Fruit fly (Drosophila melanogaster) whole organism, prepupa: Measurements from ENCODE around the gene CG42763.

Experiments
- Blimp-1 ChIP-seq: fragments of 200-800 bp; sonication (Bioruptor generic); optimal IDR thresholded peaks from 3 replicates; lab custom pipeline; 2017; ENCODE audit warnings: missing biosample characterization, missing genetic modification characterization, mild to moderate bottlenecking, moderate library complexity, missing genetic modification reagents
- CG10631 ChIP-seq: fragments of 200-800 bp; sonication (Bioruptor generic); optimal IDR thresholded peaks from 2 replicates; lab custom pipeline; 2016; ENCODE audit warnings: missing biosample characterization, missing genetic modification characterization
- CG10669 ChIP-seq: fragments of 200-800 bp; sonication (Bioruptor generic); optimal IDR thresholded peaks from 3 replicates; lab custom pipeline; 2018; ENCODE audit warnings: missing biosample characterization, mild to moderate bottlenecking, missing genetic modification characterization, moderate library complexity
- CG11294 ChIP-seq: fragments of 200-800 bp; sonication (Bioruptor generic); IDR thresholded peaks from 2 replicates; pipeline ENCODE4 v1.3.6; 2022; ENCODE audit warnings: missing biosample characterization, missing genetic modification characterization
- CG11902 ChIP-seq: fragments of 200-800 bp; sonication (Bioruptor generic); optimal IDR thresholded peaks from 3 replicates; lab custom pipeline; 2016; ENCODE audit warnings: missing biosample characterization, missing genetic modification characterization
- CG16779 ChIP-seq: fragments of 200-800 bp; sonication (Bioruptor generic); optimal IDR thresholded peaks from 3 replicates; lab custom pipeline; 2017; ENCODE audit warnings: missing biosample characterization, mild to moderate bottlenecking, missing genetic modification characterization
- CG3032 ChIP-seq: fragments of 200-800 bp; optimal IDR thresholded peaks from 2 replicates; lab custom pipeline; 2019; ENCODE audit warnings: missing biosample characterization, mild to moderate bottlenecking, missing genetic modification characterization, moderate library complexity
- CG31627 ChIP-seq: fragments of 200-800 bp; sonication (Bioruptor generic); optimal IDR thresholded peaks from 3 replicates; lab custom pipeline; 2016; ENCODE audit warnings: missing biosample characterization, missing genetic modification characterization
- CG32006 ChIP-seq: fragments of 200-800 bp; sonication (Bioruptor generic); optimal IDR thresholded peaks from 3 replicates; lab custom pipeline; 2017; ENCODE audit warnings: missing biosample characterization, mild to moderate bottlenecking, missing genetic modification characterization
- CG3919 ChIP-seq: fragments of 200-800 bp; sonication (Bioruptor generic); optimal IDR thresholded peaks from 3 replicates; lab custom pipeline; 2016; ENCODE audit warnings: missing biosample characterization, missing genetic modification characterization
- CG4318 ChIP-seq: fragments of 200-800 bp; sonication (Bioruptor generic); optimal IDR thresholded peaks from 3 replicates; lab custom pipeline; 2017; ENCODE audit warnings: missing biosample characterization, mild to moderate bottlenecking, missing genetic modification characterization
- CG6276 ChIP-seq: fragments of 200-800 bp; sonication (Bioruptor generic); optimal IDR thresholded peaks from 2 replicates; lab custom pipeline; 2017; ENCODE audit warnings: missing biosample characterization, mild to moderate bottlenecking, missing genetic modification characterization
- CG6792 ChIP-seq: fragments of 200-800 bp; sonication (Bioruptor generic); optimal IDR thresholded peaks from 3 replicates; lab custom pipeline; 2016; ENCODE audit warnings: missing biosample characterization, missing genetic modification characterization
- CG6808 ChIP-seq: fragments of 200-800 bp; sonication (Bioruptor generic); optimal IDR thresholded peaks from 3 replicates; lab custom pipeline; 2017; ENCODE audit warnings: missing biosample characterization, missing genetic modification characterization, mild to moderate bottlenecking, moderate library complexity, missing genetic modification reagents
- CG6854 ChIP-seq: fragments of 200-800 bp; sonication (Bioruptor generic); optimal IDR thresholded peaks from 2 replicates; lab custom pipeline; 2017; ENCODE audit warnings: missing biosample characterization, mild to moderate bottlenecking, missing genetic modification characterization
- CG7368 ChIP-seq: fragments of 200-800 bp; sonication (Bioruptor generic); optimal IDR thresholded peaks from 3 replicates; lab custom pipeline; 2016; ENCODE audit warnings: missing biosample characterization, missing genetic modification characterization
- CG8119 ChIP-seq: fragments of 200-800 bp; sonication (Bioruptor generic); IDR thresholded peaks from 3 replicates; pipeline ENCODE4 v1.3.6; 2022; ENCODE audit warnings: missing biosample characterization, missing genetic modification characterization
- CG8319 ChIP-seq: fragments of 200-800 bp; sonication (Bioruptor generic); optimal IDR thresholded peaks from 3 replicates; lab custom pipeline; 2016; ENCODE audit warnings: missing biosample characterization, missing genetic modification characterization
- CG8632 ChIP-seq: fragments of 200-800 bp; sonication (Bioruptor generic); optimal IDR thresholded peaks from 3 replicates; lab custom pipeline; 2016; ENCODE audit warnings: missing biosample characterization, missing genetic modification characterization
- Eip75B ChIP-seq: fragments of 200-800 bp; sonication (Bioruptor generic); optimal IDR thresholded peaks from 3 replicates; lab custom pipeline; 2016; ENCODE audit warnings: missing biosample characterization, missing genetic modification characterization
- Eip93F ChIP-seq: fragments of 200-800 bp; sonication (Bioruptor generic); optimal IDR thresholded peaks from 2 replicates; lab custom pipeline; 2016; ENCODE audit warnings: missing biosample characterization, mild to moderate bottlenecking, missing genetic modification characterization
- Ets96B ChIP-seq: fragments of 200-800 bp; optimal IDR thresholded peaks from 2 replicates; lab custom pipeline; 2019; ENCODE audit warnings: missing biosample characterization, mild to moderate bottlenecking, missing genetic modification characterization, moderate library complexity
- Gug ChIP-seq: fragments of 200-800 bp; sonication (Bioruptor generic); IDR thresholded peaks from 2 replicates; pipeline ENCODE4 v1.3.6; 2022; ENCODE audit warnings: missing biosample characterization, missing genetic modification characterization
- Hr38 ChIP-seq: sonication (Bioruptor generic); optimal IDR thresholded peaks from 2 replicates; lab custom pipeline; 2016; ENCODE audit warnings: missing biosample characterization, missing genetic modification characterization
- Hr39 ChIP-seq: fragments of 200-800 bp; sonication (Bioruptor generic); optimal IDR thresholded peaks from 2 replicates; lab custom pipeline; 2016; ENCODE audit warnings: missing biosample characterization, missing genetic modification characterization
- Hr4 ChIP-seq: fragments of 200-800 bp; sonication (Bioruptor generic); optimal IDR thresholded peaks from 3 replicates; lab custom pipeline; 2016; ENCODE audit warnings: missing biosample characterization, missing genetic modification characterization
- Met ChIP-seq: fragments of 200-800 bp; sonication (Bioruptor generic); optimal IDR thresholded peaks from 3 replicates; lab custom pipeline; 2016; ENCODE audit warnings: missing biosample characterization, missing genetic modification characterization
- OdsH ChIP-seq: fragments of 200-800 bp; sonication (Bioruptor generic); optimal IDR thresholded peaks from 3 replicates; lab custom pipeline; 2016; ENCODE audit warnings: missing biosample characterization, missing genetic modification characterization
- Smox ChIP-seq: fragments of 200-800 bp; sonication (Bioruptor generic); optimal IDR thresholded peaks from 3 replicates; lab custom pipeline; 2016; ENCODE audit warnings: missing biosample characterization, missing genetic modification characterization
- Sox102F ChIP-seq: fragments of 200-800 bp; sonication (Bioruptor generic); optimal IDR thresholded peaks from 2 replicates; lab custom pipeline; 2016; ENCODE audit warnings: missing biosample characterization, mild to moderate bottlenecking, missing genetic modification characterization
- Sox14 ChIP-seq: fragments of 200-800 bp; sonication (Bioruptor generic); optimal IDR thresholded peaks from 3 replicates; lab custom pipeline; 2016; ENCODE audit warnings: missing biosample characterization, missing genetic modification characterization
- achi ChIP-seq: fragments of 200-800 bp; sonication (Bioruptor generic); optimal IDR thresholded peaks from 3 replicates; lab custom pipeline; 2016; ENCODE audit warnings: missing biosample characterization, missing genetic modification characterization
- cyc ChIP-seq: fragments of 200-800 bp; sonication (Bioruptor generic); optimal IDR thresholded peaks from 3 replicates; lab custom pipeline; 2016; ENCODE audit warnings: missing biosample characterization, missing genetic modification characterization
- dac ChIP-seq: fragments of 200-800 bp; sonication (Bioruptor generic); optimal IDR thresholded peaks from 2 replicates; lab custom pipeline; 2017; ENCODE audit warnings: missing biosample characterization, mild to moderate bottlenecking, missing genetic modification characterization
- eg ChIP-seq: fragments of 200-800 bp; sonication (Bioruptor generic); IDR thresholded peaks from 3 replicates; pipeline ENCODE4 v1.3.6; 2022; ENCODE audit warnings: missing biosample characterization, missing genetic modification characterization
- esn ChIP-seq: fragments of 200-800 bp; sonication (Bioruptor generic); optimal IDR thresholded peaks from 2 replicates; lab custom pipeline; 2016; ENCODE audit warnings: missing biosample characterization, mild to moderate bottlenecking, missing genetic modification characterization, moderate library complexity
- fd59A ChIP-seq: fragments of 200-800 bp; sonication (Bioruptor generic); optimal IDR thresholded peaks from 2 replicates; lab custom pipeline; 2017; ENCODE audit warnings: missing biosample characterization, mild to moderate bottlenecking, missing genetic modification characterization, missing genetic modification reagents
- fd85E ChIP-seq: fragments of 200-800 bp; sonication (Bioruptor generic); optimal IDR thresholded peaks from 3 replicates; lab custom pipeline; 2016; ENCODE audit warnings: missing biosample characterization, missing genetic modification characterization
- fkh ChIP-seq: fragments of 200-800 bp; sonication (Bioruptor generic); optimal IDR thresholded peaks from 3 replicates; lab custom pipeline; 2017; ENCODE audit warnings: missing biosample characterization, mild to moderate bottlenecking, missing genetic modification characterization, moderate library complexity
- lz ChIP-seq: fragments of 200-800 bp; sonication (Bioruptor generic); optimal IDR thresholded peaks from 3 replicates; lab custom pipeline; 2016; ENCODE audit warnings: missing biosample characterization, missing genetic modification characterization
- net ChIP-seq: fragments of 200-800 bp; sonication (Bioruptor generic); optimal IDR thresholded peaks from 3 replicates; lab custom pipeline; 2016; ENCODE audit warnings: missing biosample characterization, missing genetic modification characterization
- pdm3 ChIP-seq: fragments of 200-800 bp; sonication (Bioruptor generic); optimal IDR thresholded peaks from 3 replicates; lab custom pipeline; 2016; ENCODE audit warnings: missing biosample characterization, missing genetic modification characterization
- salr ChIP-seq, 2 experiments: fragments of 200-800 bp; sonication (Bioruptor generic); optimal IDR thresholded peaks; 3 replicates each; lab custom pipeline; 2016 to 2018; ENCODE audit warnings: missing biosample characterization in 2 of 2, missing genetic modification characterization in 2 of 2, mild to moderate bottlenecking in 1 of 2
- ss ChIP-seq, 2 experiments: fragments of 200-800 bp; sonication (Bioruptor generic); optimal IDR thresholded peaks; 2 replicates in 1 of 2; 3 replicates in 1 of 2; lab custom pipeline; 2017 to 2018; ENCODE audit warnings: mild to moderate bottlenecking in 2 of 2, missing biosample characterization in 2 of 2, missing genetic modification characterization in 2 of 2, moderate library complexity in 1 of 2
- svp ChIP-seq: fragments of 200-800 bp; sonication (Bioruptor generic); peaks from one replicate; lab custom pipeline; 2016; ENCODE audit warnings: missing biosample characterization, missing genetic modification characterization
- topi ChIP-seq: fragments of 200-800 bp; sonication (Bioruptor generic); optimal IDR thresholded peaks from 3 replicates; lab custom pipeline; 2016; ENCODE audit warnings: missing biosample characterization, missing genetic modification characterization
- vri ChIP-seq: fragments of 200-800 bp; sonication (Bioruptor generic); optimal IDR thresholded peaks from 3 replicates; lab custom pipeline; 2016; ENCODE audit warnings: missing biosample characterization, mild to moderate bottlenecking, missing genetic modification characterization

Gene CG42763

dm6 chr2L:8163025-8163351 is 18.1 kb upstream of the CG42763 start, which contains the start of gene Piezo:
Piezo (plus strand) TSS chr2L:8163073.
- TF ChIP-seq Hr4 (GFP tag; lab: Kevin White, UChicago) (no peak), ss (GFP tag; optimal IDR thresholded peaks at IDR 0.05; lab: Kevin White, UChicago) (no peak), CG8319 (GFP tag; lab: Kevin White, UChicago) (no peak), topi (GFP tag; lab: Kevin White, UChicago) (no peak), CG3919 (GFP tag; lab: Kevin White, UChicago) (peak; percentile 20), Ets96B (no peak), pdm3 (GFP tag; lab: Kevin White, UChicago) (no peak), Eip75B (no peak), CG6854 (GFP tag; lab: Kevin White, UChicago) (no peak), CG6808 (GFP tag; lab: Kevin White, UChicago) (peak; percentile 50), CG3032 (tag; lab: Kevin White, UChicago) (no peak), Hr39 (GFP tag; lab: Kevin White, UChicago) (no peak), CG6276 (no peak)

DNA sequence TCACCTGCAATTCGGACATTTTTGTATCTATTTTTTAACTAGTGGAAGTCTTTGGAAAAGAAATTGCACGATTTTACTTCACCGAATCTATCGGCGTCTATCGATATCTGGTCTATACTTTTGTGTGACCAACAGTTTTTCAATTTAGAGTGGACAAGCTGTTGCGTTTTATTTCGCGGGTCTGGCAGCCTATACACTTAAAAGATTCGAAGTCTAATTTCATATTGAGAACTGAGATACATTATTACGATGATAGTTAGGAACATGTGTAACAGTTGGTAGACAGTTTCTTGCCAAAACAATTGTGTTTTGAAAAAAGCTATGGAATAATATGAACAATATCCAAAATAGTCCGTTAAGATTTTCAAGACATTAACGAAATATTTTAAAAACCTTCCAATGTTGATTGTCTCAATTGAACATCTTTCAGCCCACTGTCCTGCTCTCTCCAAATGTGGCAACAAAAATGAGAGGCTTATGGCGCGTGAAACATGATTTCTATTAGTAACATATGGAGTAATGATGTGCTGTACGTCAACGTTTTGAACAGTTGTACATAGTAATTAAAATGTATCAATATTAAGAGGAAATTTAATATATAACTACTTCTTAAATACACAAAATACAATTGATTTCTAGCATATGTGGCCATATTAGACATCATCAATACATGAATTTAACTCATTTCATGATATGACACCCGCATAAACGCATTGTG is 17.6 kb upstream of the CG42763 start, which contains the start of gene Acbp1:
TSS of gene Acbp1 (minus strand) at position 146 of the 718 bp plus-strand sequence.
- TF ChIP-seq Eip93F (GFP tag; lab: Kevin White, UChicago) (peak; percentile 96), cyc (GFP tag; lab: Kevin White, UChicago) (peak; percentile 93), Hr38 (peak; percentile 69), CG11294 (GFP tag; lab: Robert Waterston, UW) (peak; percentile 90), Hr4 (GFP tag; lab: Kevin White, UChicago) (peak; percentile 96), lz (GFP tag; lab: Kevin White, UChicago) (peak; percentile 93), Sox102F (GFP tag; lab: Kevin White, UChicago) (peak; percentile 97), svp (peak; percentile 98), OdsH (peak; percentile 94), Met (GFP tag; lab: Kevin White, UChicago) (peak; percentile 95), CG6808 (GFP tag; lab: Kevin White, UChicago) (peak; percentile 97), CG6792 (GFP tag; lab: Kevin White, UChicago) (peak; percentile 96), dac (GFP tag; lab: Kevin White, UChicago) (peak; percentile 93), CG6854 (GFP tag; lab: Kevin White, UChicago) (peak; percentile 98), Eip75B (peak; percentile 92), CG16779 (tag; lab: Kevin White, UChicago) (peak; percentile 97), Hr39 (GFP tag; lab: Kevin White, UChicago) (peak; percentile 94), topi (GFP tag; lab: Kevin White, UChicago) (peak; percentile 94), achi (GFP tag; lab: Kevin White, UChicago) (peak; percentile 94), ss (GFP tag; optimal IDR thresholded peaks at IDR 0.05; lab: Kevin White, UChicago) (peak; percentile 97 to 98), CG32006 (GFP tag; lab: Kevin White, UChicago) (peak; percentile 97), Ets96B (peak; percentile 98), CG10631 (peak; percentile 94), fkh (GFP tag; lab: Kevin White, UChicago) (peak; percentile 70), esn (GFP tag; lab: Kevin White, UChicago) (peak; percentile 97), CG4318 (GFP tag; lab: Kevin White, UChicago) (peak; percentile 89), Smox (peak; percentile 95), CG8632 (GFP tag; lab: Kevin White, UChicago) (peak; percentile 97), CG8119 (GFP tag; lab: Robert Waterston, UW) (peak; percentile 97), salr (GFP tag; optimal IDR thresholded peaks at IDR 0.05; lab: Kevin White, UChicago) (peak; percentile 75 to 93), CG6276 (peak; percentile 98), CG8319 (GFP tag; lab: Kevin White, UChicago) (peak; percentile 86), CG10669 (GFP tag; lab: Kevin White, UChicago) (peak; percentile 97), CG11902 (GFP tag; lab: Kevin White, UChicago) (peak; percentile 83), CG7368 (GFP tag; lab: Kevin White, UChicago) (peak; percentile 94), CG31627 (GFP tag; lab: Kevin White, UChicago) (peak; percentile 95), Blimp-1 (GFP tag; lab: Kevin White, UChicago) (peak; percentile 92), net (GFP tag; lab: Kevin White, UChicago) (peak; percentile 98), CG3032 (tag; lab: Kevin White, UChicago) (peak; percentile 97), fd85E (GFP tag; lab: Kevin White, UChicago) (peak; percentile 85), eg (GFP tag; lab: Robert Waterston, UW) (peak; percentile 97), Sox14 (GFP tag; lab: Kevin White, UChicago) (peak; percentile 97), fd59A (GFP tag; lab: Kevin White, UChicago) (peak; percentile 94), Gug (GFP tag; lab: Robert Waterston, UW) (peak; percentile 91), vri (peak; percentile 91)
